Worm (Caenorhabditis elegans): ENCODE measurements around the gene hsp-110.

- TF ChIP-seq elt-2 (tag; optimal IDR thresholded peaks at IDR 0.05) (no peak), C08G9.2 (tag; optimal IDR thresholded peaks at IDR 0.05) (no peak), F13H6.1 (tag; optimal IDR thresholded peaks at IDR 0.05) (no peak), ama-1 (optimal IDR thresholded peaks at IDR 0.05) (no peak), pag-3 (tag; optimal IDR thresholded peaks at IDR 0.05; ENCODE audit: borderline replicate concordance) (no peak), ceh-30 (tag; optimal IDR thresholded peaks at IDR 0.05) (no peak), sox-4 (tag; optimal IDR thresholded peaks at IDR 0.05) (no peak), pax-1 (tag; optimal IDR thresholded peaks at IDR 0.05) (no peak), lin-11 (tag; optimal IDR thresholded peaks at IDR 0.05) (no peak)
Observed at ce11 chrIII:8413501-8413900, 33.2 kb downstream of the hsp-110 start.
